Worm (Caenorhabditis elegans) whole organism, L2 larva: Measurements from ENCODE around the gene Y45G12B.2.

Experiments
- C34F6.9 ChIP-seq: fragments of 150-350 bp; optimal IDR thresholded peaks from 2 replicates; lab custom pipeline; 2014; ENCODE audit warnings: missing biosample characterization, missing genetic modification characterization
- F13H6.1 ChIP-seq: sonication (generic microtip); optimal IDR thresholded peaks from 2 replicates; lab custom pipeline; 2016; ENCODE audit warnings: missing genetic modification characterization, missing compliant biosample characterization
- R02D3.7 ChIP-seq: fragments of 150-350 bp; optimal IDR thresholded peaks from 2 replicates; lab custom pipeline; 2014; ENCODE audit warnings: missing biosample characterization, missing genetic modification characterization
- Y55F3AM.14 ChIP-seq: fragments of 200-800 bp; sonication (Bioruptor generic); optimal IDR thresholded peaks from 2 replicates; lab custom pipeline; 2018; ENCODE audit warnings: mild to moderate bottlenecking, missing genetic modification characterization, missing compliant biosample characterization
- alr-1 ChIP-seq: fragments of 150-350 bp; optimal IDR thresholded peaks from 2 replicates; lab custom pipeline; 2014; ENCODE audit warnings: missing biosample characterization, missing genetic modification characterization
- aly-2 ChIP-seq: fragments of 150-350 bp; optimal IDR thresholded peaks from 2 replicates; lab custom pipeline; 2014; ENCODE audit warnings: missing biosample characterization, missing genetic modification characterization
- ama-1 ChIP-seq: fragments of 150-350 bp; optimal IDR thresholded peaks from 2 replicates; lab custom pipeline; 2018; ENCODE audit warnings: inconsistent platforms
- blmp-1 ChIP-seq: sonication (generic microtip); optimal IDR thresholded peaks from 2 replicates; lab custom pipeline; 2017; ENCODE audit warnings: missing genetic modification characterization, mild to moderate bottlenecking, missing compliant biosample characterization, antibody characterized with exemption, moderate library complexity; ENCODE audit not compliant: insufficient read depth
- ceh-16 ChIP-seq: fragments of 150-350 bp; optimal IDR thresholded peaks from 2 replicates; lab custom pipeline; 2014; ENCODE audit warnings: missing biosample characterization, missing genetic modification characterization
- crh-2 ChIP-seq: sonication (generic microtip); optimal IDR thresholded peaks from 2 replicates; lab custom pipeline; 2017; ENCODE audit warnings: missing biosample characterization, missing genetic modification characterization
- egl-27 ChIP-seq: sonication (generic microtip); optimal IDR thresholded peaks from 3 replicates; lab custom pipeline; 2017; ENCODE audit warnings: missing biosample characterization, missing genetic modification reagents, missing genetic modification characterization
- fos-1 ChIP-seq: fragments of 150-350 bp; optimal IDR thresholded peaks from 2 replicates; lab custom pipeline; 2014; ENCODE audit warnings: missing biosample characterization, missing genetic modification characterization
- lin-11 ChIP-seq: fragments of 150-350 bp; sonication (generic microtip); optimal IDR thresholded peaks from 2 replicates; lab custom pipeline; 2014; ENCODE audit warnings: missing biosample characterization, missing genetic modification characterization, inconsistent platforms, mixed read lengths
- lin-39 ChIP-seq: fragments of 150-350 bp; optimal IDR thresholded peaks from 2 replicates; lab custom pipeline; 2014; ENCODE audit warnings: missing biosample characterization, missing genetic modification reagents, missing genetic modification characterization
- lsy-2 ChIP-seq, 2 experiments: fragments of 150-350 bp in 1 of 2; sonication (generic microtip) in 1 of 2; optimal IDR thresholded peaks; 2 replicates each; lab custom pipeline; 2014 to 2017; ENCODE audit warnings: missing biosample characterization in 2 of 2, missing genetic modification characterization in 2 of 2
- mab-5 ChIP-seq: fragments of 150-350 bp; optimal IDR thresholded peaks from 2 replicates; lab custom pipeline; 2014; ENCODE audit warnings: missing biosample characterization, missing genetic modification characterization
- mdl-1 ChIP-seq, 2 experiments: fragments of 150-350 bp in 1 of 2; sonication (generic microtip) in 1 of 2; optimal IDR thresholded peaks; 2 replicates each; lab custom pipeline; 2017; ENCODE audit warnings: missing biosample characterization in 2 of 2, missing genetic modification characterization in 2 of 2
- nhr-10 ChIP-seq: sonication (generic microtip); optimal IDR thresholded peaks from 2 replicates; lab custom pipeline; 2017; ENCODE audit warnings: missing biosample characterization, missing genetic modification characterization
- nhr-12 ChIP-seq: fragments of 150-350 bp; optimal IDR thresholded peaks from 2 replicates; lab custom pipeline; 2014; ENCODE audit warnings: missing biosample characterization, missing genetic modification characterization
- nhr-25 ChIP-seq: fragments of 150-350 bp; sonication (generic microtip); optimal IDR thresholded peaks from 3 replicates; lab custom pipeline; 2014; ENCODE audit warnings: missing biosample characterization, missing genetic modification characterization
- nhr-6 ChIP-seq: fragments of 150-350 bp; optimal IDR thresholded peaks from 2 replicates; lab custom pipeline; 2014; ENCODE audit warnings: missing biosample characterization, missing genetic modification characterization
- peb-1 ChIP-seq: fragments of 150-350 bp; optimal IDR thresholded peaks from 2 replicates; lab custom pipeline; 2014; ENCODE audit warnings: missing biosample characterization, missing genetic modification characterization
- sem-4 ChIP-seq: fragments of 150-350 bp; optimal IDR thresholded peaks from 2 replicates; lab custom pipeline; 2014; ENCODE audit warnings: missing biosample characterization, missing genetic modification reagents, missing genetic modification characterization
- skn-1 ChIP-seq: sonication (generic microtip); optimal IDR thresholded peaks from 2 replicates; lab custom pipeline; 2017; ENCODE audit warnings: missing biosample characterization, missing genetic modification characterization
- sma-9 ChIP-seq, 2 experiments: fragments of 150-350 bp in 1 of 2; sonication (generic microtip) in 1 of 2; optimal IDR thresholded peaks; 2 replicates each; lab custom pipeline; 2014 to 2016; ENCODE audit warnings: missing genetic modification characterization in 2 of 2, mild to moderate bottlenecking in 1 of 2, missing biosample characterization in 1 of 2, missing compliant biosample characterization in 1 of 2, missing genetic modification reagents in 1 of 2, moderate library complexity in 1 of 2
- snpc-4 ChIP-seq: fragments of 150-350 bp; optimal IDR thresholded peaks from 2 replicates; lab custom pipeline; 2014; ENCODE audit warnings: missing biosample characterization, missing genetic modification characterization
- unc-39 ChIP-seq: fragments of 150-350 bp; optimal IDR thresholded peaks from 2 replicates; lab custom pipeline; 2014; ENCODE audit warnings: missing biosample characterization, missing genetic modification characterization
- unc-62 ChIP-seq: fragments of 150-350 bp; optimal IDR thresholded peaks from 2 replicates; lab custom pipeline; 2014; ENCODE audit warnings: missing biosample characterization, missing genetic modification reagents, missing genetic modification characterization
- ztf-1 ChIP-seq: fragments of 200-800 bp; sonication (Bioruptor generic); conservative IDR thresholded peaks from 2 replicates; pipeline ENCODE4 v1.3.6; 2022; ENCODE audit warnings: missing genetic modification characterization, missing compliant biosample characterization
- ztf-11 ChIP-seq: sonication (generic microtip); optimal IDR thresholded peaks from 2 replicates; lab custom pipeline; 2017; ENCODE audit warnings: missing biosample characterization, missing genetic modification characterization

Gene Y45G12B.2

DNA sequence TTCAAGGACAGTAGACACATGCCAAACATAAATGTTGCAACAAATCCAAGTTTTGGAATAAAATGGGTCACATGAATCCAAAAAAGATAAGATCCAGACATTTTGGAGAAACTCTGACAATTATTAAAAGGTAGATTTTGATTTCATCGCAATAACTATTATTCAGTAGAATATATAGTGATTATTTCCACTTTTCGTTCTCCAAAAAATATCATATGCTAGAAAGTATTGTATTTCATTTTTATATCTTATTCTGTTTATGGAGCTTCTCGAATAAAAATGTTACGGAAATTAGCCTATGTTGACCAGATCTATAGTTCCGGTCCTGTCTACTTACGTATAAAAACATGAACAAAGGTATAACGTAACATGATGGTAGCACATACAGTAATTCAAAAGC is 32.5 kb downstream of the Y45G12B.2 start, which contains the start of gene str-13:
Gene str-13 (minus strand): TSS at position 101 of the 400 bp plus-strand sequence.
- TF ChIP-seq fos-1 (tag; lab: Kevin White, UChicago) (no peak), aly-2 (tag; lab: Kevin White, UChicago) (no peak), ztf-11 (tag; lab: Kevin White, UChicago) (no peak), sma-9 (GFP tag; optimal IDR thresholded peaks at IDR 0.05; lab: Kevin White, UChicago) (no peak), sma-9 (tag; optimal IDR thresholded peaks at IDR 0.05; lab: Kevin White, UChicago) (no peak), nhr-6 (no peak), nhr-12 (tag; lab: Kevin White, UChicago) (no peak), peb-1 (tag; lab: Kevin White, UChicago) (no peak), ama-1 (lab: Kevin White, UChicago) (no peak), ztf-1 (GFP tag; lab: Robert Waterston, UW) (no peak), ceh-16 (tag; lab: Kevin White, UChicago) (no peak), nhr-10 (tag; lab: Kevin White, UChicago) (no peak), mab-5 (no peak), unc-39 (tag; lab: Kevin White, UChicago) (no peak), unc-62 (no peak), crh-2 (no peak), blmp-1 (no peak)

- TF ChIP-seq C34F6.9 (tag; lab: Kevin White, UChicago) = no peak
- no peak for TF ChIP-seq alr-1
These were observed 33.7 kb downstream of the Y45G12B.2 start, which contains the start of gene str-33 for ce11 chrV:2728236-2728635. Gene str-33 (plus strand): TSS chrV:2728536.

ce11 chrV:2730784-2731480 is 36.4 kb downstream of the Y45G12B.2 start, which contains the start of gene dod-3:
Gene dod-3 (minus strand): TSS chrV:2731098.
- peak; percentile 57 for TF ChIP-seq F13H6.1 (tag; lab: Kevin White, UChicago)
- no peak for TF ChIP-seq nhr-25 (tag; lab: Kevin White, UChicago)
- TF ChIP-seq, all 48 proteins: peak for 1

- no peak for TF ChIP-seq mdl-1 (tag; optimal IDR thresholded peaks at IDR 0.05; lab: Kevin White, UChicago)
- no peak for TF ChIP-seq skn-1 (tag; lab: Kevin White, UChicago)
- no peak for TF ChIP-seq sem-4
- TF ChIP-seq Y55F3AM.14 (GFP tag; lab: Kevin White, UChicago) = no peak
- TF ChIP-seq sma-9 (GFP tag; optimal IDR thresholded peaks at IDR 0.05; lab: Kevin White, UChicago) = no peak
- no peak for TF ChIP-seq sma-9 (tag; optimal IDR thresholded peaks at IDR 0.05; lab: Kevin White, UChicago)
- no peak for TF ChIP-seq R02D3.7
- TF ChIP-seq nhr-12 (tag; lab: Kevin White, UChicago) = no peak
- TF ChIP-seq peb-1 (tag; lab: Kevin White, UChicago) = no peak
- no peak for TF ChIP-seq egl-27 (tag; lab: Kevin White, UChicago)
- no peak for TF ChIP-seq lin-11
- TF ChIP-seq nhr-6 = no peak
These were observed 39.8 kb downstream of the Y45G12B.2 start, which contains the start of gene srg-57 for ce11 chrV:2734360-2734759. Gene srg-57 (minus strand): TSS chrV:2734460.

DNA sequence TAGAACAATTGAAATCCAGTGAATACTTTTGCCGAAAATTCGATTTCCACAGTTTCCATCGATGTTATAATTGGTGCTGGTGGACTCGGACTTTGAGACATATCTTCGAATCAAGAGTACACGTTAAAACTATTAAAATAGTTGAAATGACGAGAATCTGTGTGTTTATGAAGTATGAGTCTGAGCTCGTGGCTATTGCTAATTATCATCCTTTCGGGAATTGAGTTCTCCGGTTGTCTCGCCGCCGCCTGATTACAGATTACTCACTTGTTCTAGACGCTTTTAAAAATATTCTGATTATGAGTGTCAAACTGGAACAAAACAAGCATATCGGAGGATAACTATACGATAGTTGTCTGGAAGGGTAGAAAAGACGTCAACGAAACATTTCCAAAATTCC is 43.6 kb downstream of the Y45G12B.2 start, which contains the start of gene srg-56:
Gene srg-56 (minus strand): TSS at position 101 of the 400 bp plus-strand sequence.
- TF ChIP-seq lin-39 (tag; lab: Kevin White, UChicago) (no peak), nhr-10 (tag; lab: Kevin White, UChicago) (no peak)

DNA sequence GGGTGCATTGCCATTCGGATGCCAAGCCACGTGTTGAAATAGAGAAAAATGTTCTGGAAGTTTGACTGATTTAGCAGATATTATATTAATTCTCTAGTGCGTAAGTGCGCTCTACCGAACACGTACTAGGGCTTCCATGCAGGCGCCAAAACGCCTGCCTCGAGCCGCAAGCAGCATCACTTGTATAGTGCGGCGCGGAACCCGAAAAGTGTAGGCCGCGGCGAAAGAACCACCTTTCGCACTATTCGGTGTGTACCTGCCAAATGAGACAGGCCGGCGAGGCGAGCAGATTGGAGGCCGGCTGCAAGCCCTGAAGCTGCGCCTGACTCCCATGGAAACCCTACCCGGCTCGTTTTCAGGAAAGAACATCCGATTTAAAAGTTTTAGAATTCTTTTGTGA is 45.0 kb downstream of the Y45G12B.2 start:
- TF ChIP-seq lsy-2 (tag; optimal IDR thresholded peaks at IDR 0.05; lab: Kevin White, UChicago) = no peak
- TF ChIP-seq snpc-4 (tag; lab: Kevin White, UChicago) = peak; percentile 8
